Worm (Caenorhabditis elegans): ENCODE measurements around the gene rps-1.

The rps-1 gene

DNA sequence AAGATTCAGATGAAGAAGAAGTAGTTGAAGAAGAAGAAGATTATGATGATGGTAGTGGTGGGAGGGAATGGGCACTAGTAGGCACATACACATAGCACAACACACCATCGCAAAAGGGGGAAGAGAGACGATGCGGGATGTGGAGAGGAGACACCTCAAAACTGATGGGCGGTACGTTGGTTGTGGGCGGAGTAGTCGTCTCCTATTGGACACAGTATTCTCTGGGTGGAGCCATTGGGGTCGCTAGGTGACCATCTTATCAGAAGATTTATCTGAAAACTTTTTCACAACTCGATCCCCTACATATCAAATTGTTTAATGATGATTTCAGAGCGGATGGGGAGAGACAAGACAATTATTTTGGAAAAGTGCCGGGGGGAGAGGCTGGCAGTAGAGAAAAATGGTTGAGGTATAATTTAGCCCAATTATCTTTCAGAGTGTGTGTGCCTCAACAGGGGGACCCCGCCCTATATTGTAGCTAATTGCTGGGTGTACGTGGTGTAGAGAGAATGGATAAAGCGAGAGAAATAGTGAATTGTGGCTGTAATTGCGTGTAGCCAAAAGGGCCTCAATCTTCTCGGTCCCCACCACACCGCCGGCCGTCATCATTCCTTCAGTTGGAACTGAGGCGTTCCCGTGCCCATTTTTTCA lies 24.8 kb upstream of the rps-1 start:
- TF ChIP-seq D1046.2 (GFP tag; IDR thresholded peaks at IDR 0.05) (0 out of 2 replicates have a peak, but pooled peaks have one; percentile 18), lin-29 (GFP tag; IDR thresholded peaks at IDR 0.05) (no peak), attf-4 (tag; optimal IDR thresholded peaks at IDR 0.05) (no peak), mes-2 (tag; optimal IDR thresholded peaks at IDR 0.05; ENCODE audit: poor library complexity, severe bottlenecking) (no peak), Y48G9A.11 (GFP tag; IDR thresholded peaks at IDR 0.05) (no peak), pha-4 (GFP tag; IDR thresholded peaks at IDR 0.05) (no peak), pha-4 (tag; optimal IDR thresholded peaks at IDR 0.05) (no peak), unc-39 (tag; optimal IDR thresholded peaks at IDR 0.05) (no peak)

DNA sequence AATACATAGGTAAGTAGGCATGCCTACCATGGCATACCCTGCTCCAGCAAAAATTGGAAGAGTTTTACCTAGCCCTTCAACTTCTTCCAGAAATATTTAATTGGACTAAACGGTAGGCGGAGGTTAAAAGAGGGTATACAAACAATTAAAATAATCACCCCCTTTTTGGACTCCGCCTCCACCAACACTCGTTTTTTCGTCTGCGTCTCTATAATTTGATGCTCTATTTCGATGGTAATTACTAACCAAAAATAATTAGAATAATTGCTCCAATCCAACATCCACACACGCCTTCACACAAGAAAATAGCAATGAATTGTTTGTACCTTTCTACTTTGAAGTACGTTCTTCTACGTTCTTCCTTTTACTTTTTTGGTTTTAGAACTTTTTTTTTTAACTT lies 23.0 kb upstream of the rps-1 start:
- no peak for TF ChIP-seq D1046.2 (GFP tag; IDR thresholded peaks at IDR 0.05)
- TF ChIP-seq aha-1 (tag) = peak; percentile 61
- TF ChIP-seq duxl-1 (tag; optimal IDR thresholded peaks at IDR 0.05; ENCODE audit: poor library complexity) = no peak
- no peak for TF ChIP-seq lsy-2 (tag; optimal IDR thresholded peaks at IDR 0.05)

DNA sequence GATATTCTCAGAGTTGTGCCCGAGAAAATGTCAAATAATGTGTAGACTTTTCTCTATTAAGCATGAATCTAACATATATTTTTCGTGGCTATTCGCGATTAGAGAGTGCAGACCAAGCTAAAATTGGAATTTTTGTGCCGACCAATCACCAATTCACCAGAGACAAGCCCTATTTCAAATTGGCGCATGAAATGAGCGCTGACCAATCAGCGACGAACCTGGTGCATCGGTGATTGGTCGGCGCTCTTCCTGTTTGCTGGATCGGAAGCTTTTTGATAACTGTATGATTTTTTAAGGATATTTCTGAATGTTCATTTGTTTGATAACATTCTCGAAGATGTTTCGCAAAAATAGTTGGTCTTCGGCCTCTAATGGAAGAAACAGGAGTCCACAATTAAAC lies 22.4 kb upstream of the rps-1 start:
- 0 out of 4 replicates have a peak, but pooled peaks of 1 of the 2 experiments have one; percentile 47 for TF ChIP-seq madf-5 (GFP tag; IDR thresholded peaks at IDR 0.05)
- TF ChIP-seq duxl-1 (tag; optimal IDR thresholded peaks at IDR 0.05; ENCODE audit: poor library complexity) = no peak
- TF ChIP-seq mdl-1 (tag; optimal IDR thresholded peaks at IDR 0.05) = no peak
- TF ChIP-seq tra-1 (GFP tag; IDR thresholded peaks at IDR 0.05) = no peak

DNA sequence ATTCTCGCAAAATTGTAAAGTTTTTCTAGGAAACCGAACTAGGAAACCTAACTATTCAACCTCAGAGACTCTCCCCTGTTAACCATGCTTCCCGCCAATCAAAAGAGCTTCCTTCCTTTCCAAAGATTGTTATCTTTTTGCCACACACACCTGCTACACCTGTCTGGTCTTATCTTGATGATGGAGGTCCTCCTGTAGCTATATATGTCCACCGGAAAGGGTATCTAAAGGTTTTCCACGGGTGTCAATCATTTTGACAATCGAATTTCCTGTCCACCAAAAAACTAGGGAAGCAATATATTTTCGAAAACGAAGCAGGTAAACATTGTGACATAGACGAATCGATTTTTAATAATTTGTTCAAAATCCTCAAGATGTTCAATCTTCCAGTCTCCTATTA lies 21.9 kb upstream of the rps-1 start:
- TF ChIP-seq unc-62 (GFP tag; optimal IDR thresholded peaks at IDR 0.05 in 1 of 2) (peak in 1 of 2 experiments; percentile 42), unc-62 (tag; optimal IDR thresholded peaks at IDR 0.05) (no peak), Y48G9A.11 (GFP tag; IDR thresholded peaks at IDR 0.05) (no peak)

DNA sequence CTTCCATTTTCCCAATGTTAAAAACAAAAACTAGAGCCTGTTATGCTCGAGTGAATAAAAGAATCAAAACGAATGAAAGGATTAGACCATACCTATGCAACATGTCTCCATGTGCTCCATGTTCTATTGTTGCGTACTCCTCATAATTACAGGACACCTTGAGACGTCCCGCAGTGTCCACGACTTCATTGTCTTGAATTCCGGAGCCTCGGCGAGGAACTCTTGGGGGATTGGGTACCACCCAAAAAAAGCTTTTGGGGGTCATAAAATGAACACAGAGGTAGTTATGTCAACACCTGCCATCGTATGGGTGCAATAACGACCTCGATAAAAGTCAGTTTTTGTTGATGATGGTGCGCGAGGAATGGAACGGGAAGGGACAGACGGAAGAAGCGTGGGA lies 20.8 kb upstream of the rps-1 start:
- no peak for TF ChIP-seq php-3 (GFP tag; IDR thresholded peaks at IDR 0.05)
- TF ChIP-seq unc-62 (GFP tag; optimal IDR thresholded peaks at IDR 0.05 in 1 of 2) = peak in 1 of 2 experiments; percentile 13
- TF ChIP-seq unc-62 (tag; optimal IDR thresholded peaks at IDR 0.05) = no peak

DNA sequence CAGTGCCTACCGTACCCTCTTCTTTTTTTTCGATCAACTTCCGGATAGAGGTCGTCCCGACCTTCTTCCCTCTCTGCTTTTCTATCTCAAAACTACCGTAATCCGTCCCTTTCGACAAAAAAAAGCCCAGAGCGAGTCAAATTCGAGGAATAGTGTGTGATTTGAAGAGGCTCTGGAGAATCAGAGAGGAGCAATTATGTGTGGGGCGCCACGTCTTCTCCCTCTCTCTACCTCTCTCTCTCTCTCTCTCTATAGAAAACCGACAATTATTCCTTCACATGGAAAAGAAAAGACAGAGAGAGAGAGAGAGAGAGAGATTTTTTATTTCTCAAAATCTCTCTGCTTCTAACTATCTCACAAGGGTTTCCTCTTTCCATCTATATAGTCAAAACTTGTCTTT lies 19.1 kb upstream of the rps-1 start:
- TF ChIP-seq Y105C5A.15 (GFP tag; IDR thresholded peaks at IDR 0.05) (no peak), aha-1 (tag) (peak; percentile 16), rbr-2 (tag; optimal IDR thresholded peaks at IDR 0.05) (peak; percentile 24), egl-43 (GFP tag; IDR thresholded peaks at IDR 0.05) (no peak), lsy-2 (tag; optimal IDR thresholded peaks at IDR 0.05) (peak in 1 of 2 experiments; percentile 57), lin-29 (GFP tag; IDR thresholded peaks at IDR 0.05) (no peak), pha-4 (GFP tag; IDR thresholded peaks at IDR 0.05) (no peak), pha-4 (tag; optimal IDR thresholded peaks at IDR 0.05) (no peak)

DNA sequence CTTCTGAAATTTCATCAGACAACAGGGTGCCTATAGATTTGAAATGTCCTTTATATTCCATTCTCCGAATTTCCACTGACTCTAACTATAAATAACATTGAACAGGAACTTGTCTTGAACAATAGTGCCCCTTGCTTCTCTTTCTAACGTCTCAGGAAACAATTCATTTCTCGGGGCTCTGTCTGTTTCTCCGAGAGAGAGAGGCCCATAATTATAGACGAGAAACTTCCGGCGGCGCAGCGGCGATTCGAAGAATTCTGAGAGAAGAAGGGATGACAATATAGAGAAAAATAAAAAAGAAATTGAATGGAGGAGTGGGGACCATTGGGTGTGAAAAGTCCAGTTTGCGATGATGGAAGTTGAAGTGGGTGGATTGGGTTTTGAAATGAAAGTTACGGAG lies 15.5 kb upstream of the rps-1 start:
- TF ChIP-seq R02D3.7 (tag; optimal IDR thresholded peaks at IDR 0.05) (no peak), spr-1 (tag; optimal IDR thresholded peaks at IDR 0.05) (no peak), spr-3 (GFP tag; optimal IDR thresholded peaks at IDR 0.05) (no peak), ceh-28 (tag; optimal IDR thresholded peaks at IDR 0.05) (no peak), hlh-11 (tag; optimal IDR thresholded peaks at IDR 0.05) (no peak), nhr-11 (tag; optimal IDR thresholded peaks at IDR 0.05) (no peak)

DNA sequence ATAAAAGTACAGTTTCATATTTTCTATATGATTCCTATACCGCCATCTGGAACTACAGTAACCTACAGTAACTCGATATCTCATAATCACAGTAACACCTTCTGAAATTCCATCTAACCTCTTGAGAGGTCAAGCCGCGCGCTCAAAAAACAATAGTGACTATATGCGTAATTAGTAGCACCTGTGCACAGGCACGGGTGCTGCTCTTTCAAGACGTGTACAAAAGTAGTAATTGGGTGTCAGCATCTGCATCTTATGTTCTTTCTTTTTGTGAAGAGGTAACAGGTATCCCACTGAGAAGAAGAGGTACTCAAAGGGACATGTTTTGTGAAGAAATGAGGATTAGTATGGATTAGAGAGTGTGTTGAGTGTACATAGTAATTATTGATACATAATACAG lies 14.4 kb upstream of the rps-1 start:
- TF ChIP-seq ama-1 (optimal IDR thresholded peaks at IDR 0.05) (no peak), aha-1 (tag) (peak; percentile 87)

Data from whole organism, L4 larva.